Fruit fly (Drosophila melanogaster) whole organism, embryonic: ENCODE measurements around the gene CG3505.

Experiments used
- CG1024 ChIP-seq: fragments of 200-800 bp; sonication (Bioruptor generic); IDR thresholded peaks from 2 replicates; pipeline ENCODE4 v1.3.6; 2022; ENCODE audit warnings: missing biosample characterization, missing genetic modification characterization
- CG10565 ChIP-seq: fragments of 200-800 bp; sonication (Bioruptor generic); optimal IDR thresholded peaks from 3 replicates; lab custom pipeline; 2016; ENCODE audit warnings: missing biosample characterization, mild to moderate bottlenecking, missing genetic modification characterization
- CG10979 ChIP-seq: fragments of 200-800 bp; sonication (Bioruptor generic); optimal IDR thresholded peaks from 2 replicates; lab custom pipeline; 2018; ENCODE audit warnings: missing biosample characterization, mild to moderate bottlenecking, missing genetic modification characterization, moderate library complexity
- CG11504 ChIP-seq: fragments of 200-800 bp; sonication (Bioruptor generic); optimal IDR thresholded peaks from 3 replicates; lab custom pipeline; 2019; ENCODE audit warnings: missing biosample characterization, mild to moderate bottlenecking, missing genetic modification characterization, moderate library complexity
- CG12071 ChIP-seq: fragments of 200-800 bp; sonication (Bioruptor generic); optimal IDR thresholded peaks from 3 replicates; lab custom pipeline; 2018; ENCODE audit warnings: missing biosample characterization, mild to moderate bottlenecking, missing genetic modification characterization
- CG12236 ChIP-seq: fragments of 200-800 bp; sonication (Bioruptor generic); optimal IDR thresholded peaks from 2 replicates; lab custom pipeline; 2016; ENCODE audit warnings: missing biosample characterization, missing genetic modification characterization
- CG12299 ChIP-seq: fragments of 200-800 bp; sonication (Bioruptor generic); optimal IDR thresholded peaks from 2 replicates; lab custom pipeline; 2018; ENCODE audit warnings: missing biosample characterization, mild to moderate bottlenecking, missing genetic modification characterization
- CG14860 ChIP-seq: fragments of 200-800 bp; sonication (Bioruptor generic); IDR thresholded peaks from 3 replicates; pipeline ENCODE4 v1.3.6; 2022; ENCODE audit warnings: missing biosample characterization, missing genetic modification characterization; ENCODE audit not compliant: partially characterized antibody
- CG1792 ChIP-seq: fragments of 200-800 bp; sonication (Bioruptor generic); optimal IDR thresholded peaks from 2 replicates; lab custom pipeline; 2016; ENCODE audit warnings: missing biosample characterization, missing genetic modification characterization
- CG18764 ChIP-seq: fragments of 200-800 bp; sonication (Bioruptor generic); optimal IDR thresholded peaks from 3 replicates; lab custom pipeline; 2016; ENCODE audit warnings: missing biosample characterization, missing genetic modification characterization
- CG2199 ChIP-seq: fragments of 200-800 bp; sonication (Bioruptor generic); IDR thresholded peaks from 3 replicates; pipeline ENCODE4 v1.3.6; 2022; ENCODE audit warnings: missing biosample characterization, missing genetic modification characterization
- CG30431 ChIP-seq: fragments of 200-800 bp; sonication (Bioruptor generic); optimal IDR thresholded peaks from 2 replicates; lab custom pipeline; 2017; ENCODE audit warnings: missing biosample characterization, missing genetic modification characterization
- CG3281 ChIP-seq: fragments of 200-800 bp; sonication (Bioruptor generic); optimal IDR thresholded peaks from 3 replicates; lab custom pipeline; 2017; ENCODE audit warnings: missing biosample characterization, mild to moderate bottlenecking, missing genetic modification characterization
- CG6683 ChIP-seq: fragments of 200-800 bp; sonication (Bioruptor generic); optimal IDR thresholded peaks from 2 replicates; lab custom pipeline; 2017; ENCODE audit warnings: missing biosample characterization, mild to moderate bottlenecking, missing genetic modification characterization, missing genetic modification reagents
- CG7745 ChIP-seq: fragments of 200-800 bp; sonication (Bioruptor generic); optimal IDR thresholded peaks from 2 replicates; lab custom pipeline; 2018; ENCODE audit warnings: missing biosample characterization, mild to moderate bottlenecking, missing genetic modification characterization, moderate library complexity
- CG8359 ChIP-seq: fragments of 200-800 bp; sonication (Bioruptor generic); optimal IDR thresholded peaks from 2 replicates; lab custom pipeline; 2017; ENCODE audit warnings: missing biosample characterization, mild to moderate bottlenecking, missing genetic modification characterization, borderline replicate concordance
- CG9215 ChIP-seq: fragments of 200-800 bp; sonication (Bioruptor generic); IDR thresholded peaks from 2 replicates; pipeline ENCODE4 v1.3.6; 2022; ENCODE audit warnings: missing biosample characterization, missing genetic modification characterization
- D19B ChIP-seq: fragments of 200-800 bp; sonication (Bioruptor generic); optimal IDR thresholded peaks from 2 replicates; lab custom pipeline; 2017; ENCODE audit warnings: missing biosample characterization, mild to moderate bottlenecking, missing genetic modification characterization
- Doc2 ChIP-seq: fragments of 200-800 bp; sonication (Bioruptor generic); IDR thresholded peaks from 2 replicates; pipeline ENCODE4 v1.3.6; 2022; ENCODE audit warnings: missing biosample characterization, missing genetic modification characterization
- Doc3 ChIP-seq: fragments of 200-800 bp; sonication (Bioruptor generic); IDR thresholded peaks from 3 replicates; pipeline ENCODE4 v1.3.6; 2022; ENCODE audit warnings: missing biosample characterization, missing genetic modification characterization; ENCODE audit not compliant: partially characterized antibody
- H15 ChIP-seq: fragments of 200-800 bp; sonication (Bioruptor generic); IDR thresholded peaks from 3 replicates; pipeline ENCODE4 v1.3.6; 2022; ENCODE audit warnings: missing biosample characterization, missing genetic modification characterization
- Hmr ChIP-seq: fragments of 200-800 bp; sonication (Bioruptor generic); optimal IDR thresholded peaks from 3 replicates; lab custom pipeline; 2017; ENCODE audit warnings: mild to moderate bottlenecking, missing biosample characterization, missing genetic modification reagents, missing genetic modification characterization
- Mad ChIP-seq: fragments of 200-800 bp; sonication (Bioruptor generic); optimal IDR thresholded peaks from 2 replicates; lab custom pipeline; 2016; ENCODE audit warnings: missing biosample characterization, missing genetic modification characterization
- Opbp ChIP-seq: fragments of 200-800 bp; sonication (Bioruptor generic); IDR thresholded peaks from 3 replicates; pipeline ENCODE4 v1.3.6; 2022; ENCODE audit warnings: missing biosample characterization, missing genetic modification characterization; ENCODE audit not compliant: partially characterized antibody
- Sox102F ChIP-seq: fragments of 200-800 bp; sonication (Bioruptor generic); optimal IDR thresholded peaks from 2 replicates; lab custom pipeline; 2018; ENCODE audit warnings: missing biosample characterization, mild to moderate bottlenecking, missing genetic modification characterization, moderate library complexity
- Sry-δ ChIP-seq: fragments of 200-800 bp; sonication (Bioruptor generic); optimal IDR thresholded peaks from 2 replicates; lab custom pipeline; 2016; ENCODE audit warnings: missing biosample characterization, missing genetic modification characterization
- Taf1 ChIP-seq: fragments of 200-800 bp; sonication (Bioruptor generic); IDR thresholded peaks from 2 replicates; pipeline ENCODE4 v1.3.6; 2022; ENCODE audit warnings: missing biosample characterization, missing genetic modification characterization
- ac ChIP-seq: fragments of 200-800 bp; sonication (Bioruptor generic); optimal IDR thresholded peaks from 3 replicates; lab custom pipeline; 2017; ENCODE audit warnings: missing biosample characterization, mild to moderate bottlenecking, missing genetic modification characterization
- bcd ChIP-seq: fragments of 200-800 bp; sonication (Bioruptor generic); optimal IDR thresholded peaks from 2 replicates; lab custom pipeline; 2017; ENCODE audit warnings: missing biosample characterization, mild to moderate bottlenecking, missing genetic modification characterization
- caup ChIP-seq: fragments of 200-800 bp; sonication (Bioruptor generic); optimal IDR thresholded peaks from 3 replicates; lab custom pipeline; 2017; ENCODE audit warnings: missing biosample characterization, mild to moderate bottlenecking, missing genetic modification characterization, moderate library complexity; ENCODE audit not compliant: severe bottlenecking
- da ChIP-seq: fragments of 200-800 bp; sonication (Bioruptor generic); optimal IDR thresholded peaks from 2 replicates; lab custom pipeline; 2016; ENCODE audit warnings: missing biosample characterization, missing genetic modification characterization
- exex ChIP-seq: fragments of 200-800 bp; sonication (Bioruptor generic); optimal IDR thresholded peaks from 4 replicates; lab custom pipeline; 2018; ENCODE audit warnings: missing biosample characterization, mild to moderate bottlenecking, missing genetic modification characterization, moderate library complexity
- gcm ChIP-seq: fragments of 200-800 bp; sonication (Bioruptor generic); optimal IDR thresholded peaks from 2 replicates; lab custom pipeline; 2019; ENCODE audit warnings: missing biosample characterization, mild to moderate bottlenecking, missing genetic modification characterization, moderate library complexity
- grau ChIP-seq: fragments of 200-800 bp; optimal IDR thresholded peaks from 3 replicates; lab custom pipeline; 2019; ENCODE audit warnings: missing biosample characterization, mild to moderate bottlenecking, missing genetic modification characterization, moderate library complexity
- inv ChIP-seq: fragments of 200-800 bp; sonication (Bioruptor generic); IDR thresholded peaks from 2 replicates; pipeline ENCODE4 v1.3.6; 2022; ENCODE audit warnings: missing biosample characterization, missing genetic modification characterization; ENCODE audit not compliant: partially characterized antibody
- jing ChIP-seq: fragments of 200-800 bp; sonication (Bioruptor generic); optimal IDR thresholded peaks from 2 replicates; lab custom pipeline; 2018; ENCODE audit warnings: missing biosample characterization, mild to moderate bottlenecking, missing genetic modification characterization
- kah ChIP-seq: fragments of 200-800 bp; sonication (Bioruptor generic); optimal IDR thresholded peaks from 2 replicates; lab custom pipeline; 2018; ENCODE audit warnings: missing biosample characterization, mild to moderate bottlenecking, missing genetic modification characterization
- kay ChIP-seq: fragments of 200-800 bp; sonication (Bioruptor generic); optimal IDR thresholded peaks from 2 replicates; lab custom pipeline; 2016; ENCODE audit warnings: missing biosample characterization, missing genetic modification characterization
- lola ChIP-seq, 3 experiments: fragments of >200 bp in 2 of 3; fragments of 200-800 bp in 1 of 3; sonication (Bioruptor generic) in 1 of 3; optimal IDR thresholded peaks; 2 replicates each; lab custom pipeline; 2017 to 2019; ENCODE audit warnings: missing biosample characterization in 3 of 3, missing genetic modification characterization in 3 of 3, mild to moderate bottlenecking in 1 of 3, moderate library complexity in 1 of 3
- odd ChIP-seq: fragments of 200-800 bp; sonication (Bioruptor generic); optimal IDR thresholded peaks from 2 replicates; lab custom pipeline; 2017; ENCODE audit warnings: missing biosample characterization, mild to moderate bottlenecking, missing genetic modification characterization
- peb ChIP-seq: fragments of 200-800 bp; sonication (Bioruptor generic); IDR thresholded peaks from 2 replicates; pipeline ENCODE4 v1.3.6; 2022; ENCODE audit warnings: missing biosample characterization, missing genetic modification characterization
- prd ChIP-seq, 3 experiments: fragments of >200 bp in 2 of 3; fragments of 200-800 bp in 1 of 3; sonication (Bioruptor generic) in 1 of 3; optimal IDR thresholded peaks in 2 of 3; IDR thresholded peaks in 1 of 3; 2 replicates in 2 of 3; 3 replicates in 1 of 3; pipeline versions ENCODE4 v1.3.6 to Lab custom; 2017 to 2022; ENCODE audit warnings: missing biosample characterization in 1 of 3, missing genetic modification characterization in 1 of 3
- pum ChIP-seq: fragments of 200-800 bp; sonication (Bioruptor generic); optimal IDR thresholded peaks from 2 replicates; lab custom pipeline; 2016; ENCODE audit warnings: missing biosample characterization, missing genetic modification characterization
- sna ChIP-seq: fragments of 200-800 bp; sonication (Bioruptor generic); IDR thresholded peaks from 2 replicates; pipeline ENCODE4 v1.3.6; 2022; ENCODE audit warnings: missing biosample characterization, missing genetic modification characterization; ENCODE audit not compliant: partially characterized antibody
- stwl ChIP-seq: fragments of 200-800 bp; sonication (Bioruptor generic); optimal IDR thresholded peaks from 3 replicates; lab custom pipeline; 2018; ENCODE audit warnings: missing biosample characterization, mild to moderate bottlenecking, missing genetic modification characterization, moderate library complexity
- tio ChIP-seq: fragments of 200-800 bp; sonication (Bioruptor generic); optimal IDR thresholded peaks from 2 replicates; lab custom pipeline; 2017; ENCODE audit warnings: missing biosample characterization, missing genetic modification characterization, inconsistent platforms
- tll ChIP-seq, 2 experiments: fragments of 200-800 bp in 1 of 2; fragments of >200 bp in 1 of 2; sonication (Bioruptor generic) in 1 of 2; optimal IDR thresholded peaks; 2 replicates each; lab custom pipeline; 2017 to 2019; ENCODE audit warnings: missing biosample characterization in 2 of 2, missing genetic modification characterization in 2 of 2, mild to moderate bottlenecking in 1 of 2, moderate library complexity in 1 of 2

Gene CG3505

DNA sequence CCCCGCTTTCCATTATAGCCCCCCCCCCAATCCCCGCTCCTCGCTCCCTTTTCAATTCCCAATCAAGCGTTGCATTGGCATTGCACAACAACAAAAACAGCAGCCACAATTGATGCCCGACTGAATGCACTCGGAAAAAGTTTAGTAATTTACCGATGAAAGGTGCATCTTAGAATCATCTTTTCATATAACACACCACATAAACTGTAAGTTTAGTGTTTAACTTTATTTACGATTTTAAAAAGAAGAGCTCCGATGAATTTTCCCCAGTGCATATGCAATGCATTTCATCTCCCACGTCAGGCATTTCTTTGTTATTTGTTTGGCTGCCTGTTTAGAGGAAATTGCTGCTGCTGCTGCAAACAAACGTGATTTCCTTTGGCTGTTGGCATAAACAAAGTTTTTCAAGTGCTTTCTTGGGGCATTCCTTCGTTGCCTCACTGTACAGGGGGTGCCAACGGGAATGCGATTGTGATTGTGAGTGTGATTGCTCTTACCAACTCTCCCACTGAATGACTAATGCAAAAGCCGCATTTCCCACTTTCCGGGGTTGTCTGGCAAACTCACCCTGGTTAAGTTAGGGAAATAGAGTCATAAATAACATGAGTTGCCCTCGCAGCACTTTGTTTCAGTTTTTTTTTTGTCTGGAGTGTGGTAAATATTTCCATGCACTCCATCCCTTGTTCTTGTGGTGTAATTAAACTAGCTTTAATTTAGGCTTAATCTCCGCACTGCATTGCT, 35.2 kb downstream of the CG3505 start (continued):
- TF ChIP-seq stwl (no peak), CG30431 (GFP tag; lab: Kevin White, UChicago) (peak; percentile 53), kah (peak; percentile 41), CG7745 (tag; lab: Kevin White, UChicago) (no peak), CG14860 (GFP tag; lab: Robert Waterston, UW) (no peak), prd (optimal IDR thresholded peaks at IDR 0.05; lab: Kevin White, UChicago) (no peak), prd (GFP tag; IDR thresholded peaks at IDR 0.05; lab: Robert Waterston, UW) (peak; percentile 78; the same call in 2 of the 3 replicates), Mad (GFP tag; lab: Kevin White, UChicago) (no peak), CG11504 (tag; lab: Kevin White, UChicago) (peak; percentile 72), pum (peak; percentile 65), Opbp (no peak), CG12299 (tag; lab: Kevin White, UChicago) (no peak), da (GFP tag; lab: Kevin White, UChicago) (no peak), ac (GFP tag; lab: Kevin White, UChicago) (no peak), CG6683 (no peak), CG1024 (GFP tag; lab: Robert Waterston, UW) (peak; percentile 84), exex (tag; lab: Kevin White, UChicago) (no peak), D19B (no peak), gcm (peak; percentile 60), Sox102F (GFP tag; lab: Kevin White, UChicago) (peak; percentile 85), H15 (GFP tag; lab: Robert Waterston, UW) (peak; percentile 55; the same call in 2 of the 3 replicates), Taf1 (no peak), caup (GFP tag; lab: Kevin White, UChicago) (no peak), grau (peak; percentile 58), CG8359 (GFP tag; lab: Kevin White, UChicago) (peak; percentile 29), Doc2 (GFP tag; lab: Robert Waterston, UW) (no peak), Doc3 (no peak), peb (GFP tag; lab: Robert Waterston, UW) (peak; percentile 70), CG3281 (no peak), CG12236 (GFP tag; lab: Kevin White, UChicago) (peak; percentile 29), CG10565 (GFP tag; lab: Kevin White, UChicago) (no peak), CG10979 (tag; lab: Kevin White, UChicago) (peak; percentile 89), tio (GFP tag; lab: Kevin White, UChicago) (peak; percentile 59), Sry-δ (GFP tag; lab: Kevin White, UChicago) (peak; percentile 13), CG12071 (GFP tag; lab: Kevin White, UChicago) (peak; percentile 41), bcd (peak; percentile 28), sna (GFP tag; lab: Robert Waterston, UW) (no peak), CG18764 (GFP tag; lab: Kevin White, UChicago) (peak; percentile 35), inv (GFP tag; lab: Robert Waterston, UW) (no peak), CG1792 (no peak), tll (GFP tag; optimal IDR thresholded peaks at IDR 0.05; lab: Kevin White, UChicago) (no peak), CG9215 (GFP tag; lab: Robert Waterston, UW) (no peak), kay (GFP tag; lab: Kevin White, UChicago) (no peak), lola (GFP tag; optimal IDR thresholded peaks at IDR 0.05; lab: Kevin White, UChicago) (peak in 1 of 3 experiments; percentile 83), CG2199 (GFP tag; lab: Robert Waterston, UW) (peak; percentile 78; the same call in 2 of the 3 replicates), Hmr (GFP tag; lab: Kevin White, UChicago) (no peak), odd (peak; percentile 5), jing (GFP tag; lab: Kevin White, UChicago) (peak; percentile 48)
